Worm (Caenorhabditis elegans) whole organism, L4/young adult: ENCODE measurements around the gene npr-9.

Source experiments
- W03F9.2 ChIP-seq: fragments of 150-350 bp; optimal IDR thresholded peaks from 2 replicates; lab custom pipeline; 2014; ENCODE audit warnings: missing biosample characterization, missing genetic modification characterization
- dao-5 ChIP-seq: sonication (generic microtip); optimal IDR thresholded peaks from 2 replicates; lab custom pipeline; 2016; ENCODE audit warnings: missing genotype, missing genetic modification characterization, moderate library complexity, missing compliant biosample characterization
- him-1 ChIP-seq: sonication (generic microtip); optimal IDR thresholded peaks from 2 replicates; lab custom pipeline; 2016; ENCODE audit warnings: missing genotype, missing genetic modification reagents, missing genetic modification characterization, missing compliant biosample characterization

DNA sequence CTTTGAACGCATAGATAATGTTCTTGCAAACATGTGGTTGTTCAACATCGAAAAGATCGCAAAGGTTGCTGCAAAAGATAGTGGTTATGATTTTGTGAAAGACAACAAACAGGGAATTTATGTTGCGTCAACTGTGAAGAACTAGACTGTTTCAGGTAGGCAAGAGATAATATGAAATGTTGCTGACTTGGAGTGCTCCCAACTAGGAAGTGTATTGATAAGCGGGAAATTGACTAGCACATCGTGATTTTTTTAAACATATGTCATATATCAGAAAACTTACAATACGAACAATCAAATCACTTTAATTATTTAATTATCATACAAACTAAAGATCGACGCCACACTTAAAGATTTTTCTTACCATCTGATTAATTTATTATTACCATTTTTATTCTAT is 6.3 kb upstream of the npr-9 start:
- no peak for TF ChIP-seq him-1 (tag; lab: Kevin White, UChicago)
- no peak for TF ChIP-seq dao-5 (tag; lab: Kevin White, UChicago)
- TF ChIP-seq W03F9.2 = no peak
